Worm (Caenorhabditis elegans) whole organism, late embryonic: ENCODE data around the gene cyn-7.

Source experiments
- ceh-9 ChIP-seq: sonication (generic microtip); optimal IDR thresholded peaks from 2 replicates; lab custom pipeline; 2016; ENCODE audit warnings: mild to moderate bottlenecking, missing genetic modification characterization, inconsistent platforms, missing compliant biosample characterization
- nfya-1 ChIP-seq: sonication (generic microtip); optimal IDR thresholded peaks from 2 replicates; lab custom pipeline; 2017; ENCODE audit warnings: missing genetic modification characterization, mild to moderate bottlenecking, missing compliant biosample characterization, antibody characterized with exemption, moderate library complexity
- nhr-11 ChIP-seq: fragments of 150-350 bp; optimal IDR thresholded peaks from 2 replicates; lab custom pipeline; 2014; ENCODE audit warnings: missing biosample characterization, missing genetic modification characterization
- pax-1 ChIP-seq: fragments of 150-350 bp; optimal IDR thresholded peaks from 2 replicates; lab custom pipeline; 2014; ENCODE audit warnings: missing biosample characterization, missing genetic modification characterization
- pha-4 ChIP-seq: fragments of 150-350 bp; optimal IDR thresholded peaks from 2 replicates; lab custom pipeline; 2018; ENCODE audit warnings: missing biosample characterization, missing genetic modification reagents, missing genetic modification characterization
- pqm-1 ChIP-seq: sonication (generic microtip); optimal IDR thresholded peaks from 2 replicates; lab custom pipeline; 2016; ENCODE audit warnings: missing genetic modification characterization, missing compliant biosample characterization
- unc-55 ChIP-seq: sonication (generic microtip); optimal IDR thresholded peaks from 2 replicates; lab custom pipeline; 2017; ENCODE audit warnings: missing biosample characterization, missing genetic modification reagents, missing genetic modification characterization

- TF ChIP-seq ceh-9 (tag; lab: Kevin White, UChicago) (no peak), unc-55 (GFP tag; lab: Kevin White, UChicago) (no peak), nfya-1 (no peak), pha-4 (tag; lab: Kevin White, UChicago) (no peak), pqm-1 (tag; lab: Kevin White, UChicago) (no peak), nhr-11 (no peak), pax-1 (no peak)
Measured at ce11 chrV:15192377-15192776, 5.2 kb upstream of the cyn-7 start, which contains the start of gene plc-2.
